Fruit fly (Drosophila melanogaster): Measurements from ENCODE around the gene mthl12.

- no peak for TF ChIP-seq psq (optimal IDR thresholded peaks at IDR 0.05)
- no peak for TF ChIP-seq usp (GFP tag; optimal IDR thresholded peaks at IDR 0.05)
Measured at dm6 chr3R:13393009-13393408, 39.5 kb downstream of the mthl12 start.

Data from whole organism.